Worm (Caenorhabditis elegans) whole organism, L2 larva: ENCODE data around the gene T15B12.1.
A peak's percentile ranks its signal among the peaks of the same experiment; 100 is the strongest.

Source experiments
- ceh-16 ChIP-seq: fragments of 150-350 bp; optimal IDR thresholded peaks from 2 replicates; lab custom pipeline; 2014; ENCODE audit warnings: missing biosample characterization, missing genetic modification characterization
- lsy-2 ChIP-seq, 2 experiments: fragments of 150-350 bp in 1 of 2; sonication (generic microtip) in 1 of 2; optimal IDR thresholded peaks; 2 replicates each; lab custom pipeline; 2014 to 2017; ENCODE audit warnings: missing biosample characterization in 2 of 2, missing genetic modification characterization in 2 of 2
- unc-39 ChIP-seq: fragments of 150-350 bp; optimal IDR thresholded peaks from 2 replicates; lab custom pipeline; 2014; ENCODE audit warnings: missing biosample characterization, missing genetic modification characterization

ce11 chrIII:5273396-5273857, 14.6 kb upstream of the T15B12.1 start, which contains the start of gene ztf-8:
- TF ChIP-seq ceh-16 (tag; lab: Kevin White, UChicago): no peak
- peak in 1 of 2 experiments; percentile 49 for TF ChIP-seq lsy-2 (tag; optimal IDR thresholded peaks at IDR 0.05; lab: Kevin White, UChicago)
- no peak for TF ChIP-seq unc-39
